Fruit fly (Drosophila melanogaster): ENCODE results near the gene CG8219.
A peak's percentile ranks its signal among the peaks of the same experiment; 100 is the strongest.

The CG8219 gene

DNA sequence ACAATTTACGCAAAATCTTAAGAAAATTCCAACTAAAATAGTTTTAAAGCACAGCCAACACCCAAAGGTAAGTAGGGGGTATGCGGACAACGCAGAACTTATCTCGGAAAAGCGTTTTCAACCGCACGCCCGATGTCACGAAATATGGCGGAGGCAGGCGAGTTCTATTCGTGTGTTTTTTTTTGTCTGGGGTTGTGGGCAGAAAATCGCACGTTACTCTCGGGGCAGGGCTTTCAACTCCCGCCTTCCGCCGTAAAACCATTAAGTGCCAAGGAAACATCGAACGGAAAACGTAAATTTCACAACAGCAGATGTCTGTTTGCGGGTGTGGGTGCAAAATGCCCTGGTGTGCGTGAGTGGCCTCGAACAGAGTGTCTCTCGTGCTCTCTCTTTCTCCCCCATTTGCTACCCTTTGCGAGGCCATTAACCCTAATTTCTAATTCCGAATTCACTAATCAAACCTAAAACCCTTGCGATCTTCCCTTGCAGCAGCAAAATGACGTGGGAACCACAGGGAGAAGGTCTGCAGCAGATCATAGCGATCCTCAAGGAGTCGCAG, 6.6 kb upstream of the CG8219 start:
- TF ChIP-seq EcR (GFP tag; optimal IDR thresholded peaks at IDR 0.05) (peak; percentile 96), CG4496 (GFP tag; IDR thresholded peaks at IDR 0.05) (0 out of 3 replicates have a peak, but pooled peaks have one; percentile 4), CG12605 (GFP tag; IDR thresholded peaks at IDR 0.05) (no peak), CG8301 (tag; optimal IDR thresholded peaks at IDR 0.05) (no peak), Ets98B (GFP tag; IDR thresholded peaks at IDR 0.05) (no peak), Pif1B (GFP tag; optimal IDR thresholded peaks at IDR 0.05) (no peak), gl (tag; optimal IDR thresholded peaks at IDR 0.05) (no peak), Snoo (tag; optimal IDR thresholded peaks at IDR 0.05) (no peak)

DNA sequence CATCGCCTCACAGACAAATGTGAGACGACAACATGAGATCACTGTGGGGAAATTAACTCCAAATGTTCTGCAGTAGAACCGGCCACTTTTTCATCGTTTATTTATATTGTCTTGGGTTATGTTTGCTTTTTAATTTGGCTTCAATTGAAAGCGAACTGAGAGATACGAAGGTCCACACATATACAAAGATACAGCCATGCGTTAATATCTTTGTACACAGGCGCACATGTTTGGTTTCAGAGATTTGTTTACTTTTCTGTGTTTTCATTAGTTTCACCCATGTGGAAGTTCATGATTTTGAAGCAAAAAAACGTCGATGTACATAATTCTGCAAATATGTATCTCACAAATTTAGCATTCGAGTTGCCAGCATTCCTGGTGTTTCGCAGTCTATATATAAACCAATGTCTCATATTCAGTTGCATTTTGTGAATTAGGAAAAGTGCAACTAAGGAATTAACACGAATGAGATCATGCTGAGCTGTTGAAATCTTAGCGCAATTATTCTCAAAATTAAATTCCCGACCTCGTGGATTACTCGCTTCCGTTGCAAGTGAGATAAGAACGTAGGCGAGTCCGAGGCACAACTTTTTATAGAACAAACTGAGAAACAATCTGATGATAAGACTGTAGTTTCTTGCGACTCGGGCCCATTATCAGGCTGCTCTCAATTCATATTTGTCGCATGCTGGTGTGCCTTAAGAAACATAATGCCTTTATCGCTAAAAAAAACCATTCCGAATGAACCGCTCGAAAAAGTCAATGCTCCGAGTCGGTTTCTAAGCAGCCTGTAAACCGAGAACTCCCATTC, 15.9 kb downstream of the CG8219 start:
- TF ChIP-seq CG10348 (GFP tag; IDR thresholded peaks at IDR 0.05) (no peak), CG8159 (tag; optimal IDR thresholded peaks at IDR 0.05) (no peak), CG8301 (tag; optimal IDR thresholded peaks at IDR 0.05) (no peak), EcR (GFP tag; optimal IDR thresholded peaks at IDR 0.05) (peak; percentile 52), CG12605 (GFP tag; IDR thresholded peaks at IDR 0.05) (no peak), CG15710 (tag; optimal IDR thresholded peaks at IDR 0.05) (no peak)

DNA sequence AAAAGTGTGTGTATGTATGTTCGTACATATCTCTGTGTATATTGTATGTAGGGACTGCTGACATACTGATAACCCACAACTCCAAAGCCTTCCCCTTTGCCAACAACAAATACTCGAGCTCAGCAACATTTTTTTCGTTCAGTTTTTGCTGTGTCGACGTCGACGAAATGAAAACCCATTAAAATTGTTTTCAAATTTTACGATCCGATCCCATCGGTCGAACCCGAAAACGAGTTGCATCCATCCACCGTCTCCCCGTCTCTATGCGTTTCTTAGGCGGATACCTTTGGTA, 16.5 kb downstream of the CG8219 start:
- TF ChIP-seq CG12605 (GFP tag; IDR thresholded peaks at IDR 0.05), result no peak
- TF ChIP-seq CG17806 (tag; optimal IDR thresholded peaks at IDR 0.05), result no peak

DNA sequence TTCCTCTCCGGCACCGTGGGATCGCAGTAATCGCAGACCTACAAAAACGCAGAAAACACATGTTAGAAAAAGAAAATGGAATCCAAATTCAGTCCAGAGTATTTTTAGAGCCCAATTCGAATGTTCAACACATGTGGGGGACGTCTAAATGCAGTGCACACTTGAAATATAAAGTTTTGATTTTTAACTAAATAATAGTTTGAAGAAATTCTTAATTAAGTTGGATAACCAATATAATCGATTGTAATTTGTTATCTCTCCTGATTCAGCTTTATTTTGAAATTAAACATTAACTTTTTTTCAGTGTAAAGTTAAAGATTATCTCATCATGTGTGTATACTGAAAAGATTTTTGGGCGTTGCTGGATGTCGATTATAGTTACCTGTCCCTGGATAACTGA, 16.9 kb downstream of the CG8219 start:
- TF ChIP-seq CG9948 (tag; optimal IDR thresholded peaks at IDR 0.05) (peak; percentile 27), CG34367 (tag; optimal IDR thresholded peaks at IDR 0.05) (peak; percentile 0), CG14655 (GFP tag; optimal IDR thresholded peaks at IDR 0.05) (no peak), CG12605 (GFP tag; IDR thresholded peaks at IDR 0.05) (peak; percentile 37; the same call in 1 of the 2 replicates), CG4496 (GFP tag; IDR thresholded peaks at IDR 0.05) (peak; percentile 19; the same call in 1 of the 3 replicates), rn (GFP tag; IDR thresholded peaks at IDR 0.05) (0 out of 2 replicates have a peak, but pooled peaks have one; percentile 15)

DNA sequence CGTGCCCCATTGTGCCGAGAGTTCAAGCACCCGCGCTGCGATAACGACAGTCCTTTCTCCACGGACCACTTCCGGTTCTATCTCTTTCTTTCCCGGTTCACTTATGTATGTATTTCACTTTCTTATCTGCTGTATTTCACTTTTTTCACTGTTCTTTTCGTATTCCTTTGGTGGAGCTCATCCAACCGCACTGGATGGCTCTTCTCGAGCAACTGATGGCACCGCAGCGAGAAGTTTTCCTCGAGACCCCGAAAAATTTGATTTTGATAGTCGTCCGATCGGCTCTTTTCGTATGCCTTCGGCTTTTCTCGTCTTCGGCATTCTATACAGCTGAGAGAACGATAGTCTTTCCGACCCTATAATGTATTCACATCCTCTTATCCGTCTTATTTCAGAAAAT, 17.5 kb downstream of the CG8219 start, which contains the start of gene LanA:
Gene LanA (minus strand): TSS at position 217 of the 400 bp plus-strand sequence.
- no peak for TF ChIP-seq gl (tag; optimal IDR thresholded peaks at IDR 0.05)
- TF ChIP-seq Snoo (tag; optimal IDR thresholded peaks at IDR 0.05), result no peak
- TF ChIP-seq Ets98B (GFP tag; IDR thresholded peaks at IDR 0.05), result peak; percentile 42; the same call in 1 of the 2 replicates
- TF ChIP-seq CG13204 (GFP tag; optimal IDR thresholded peaks at IDR 0.05), result no peak
- TF ChIP-seq CG8301 (tag; optimal IDR thresholded peaks at IDR 0.05), result no peak
- peak; percentile 58; the same call in 1 of the 3 replicates for TF ChIP-seq CG4496 (GFP tag; IDR thresholded peaks at IDR 0.05)
- TF ChIP-seq CG32121 (GFP tag; IDR thresholded peaks at IDR 0.05), result no peak; the same call in 1 of the 2 replicates
- TF ChIP-seq rn (GFP tag; IDR thresholded peaks at IDR 0.05), result no peak
- TF ChIP-seq EcR (GFP tag; optimal IDR thresholded peaks at IDR 0.05), result peak; percentile 14
- TF ChIP-seq CG10348 (GFP tag; IDR thresholded peaks at IDR 0.05), result no peak
- TF ChIP-seq CG17806 (tag; optimal IDR thresholded peaks at IDR 0.05), result no peak
- no peak for TF ChIP-seq CG8159 (tag; optimal IDR thresholded peaks at IDR 0.05)
- TF ChIP-seq CG14655 (GFP tag; optimal IDR thresholded peaks at IDR 0.05), result no peak
- no peak for TF ChIP-seq CG34367 (tag; optimal IDR thresholded peaks at IDR 0.05)
- TF ChIP-seq fd96Ca (GFP tag; IDR thresholded peaks at IDR 0.05), result 0 out of 3 replicates have a peak, but pooled peaks have one; percentile 15
- TF ChIP-seq D1 (tag; optimal IDR thresholded peaks at IDR 0.05), result no peak
- TF ChIP-seq CG15710 (tag; optimal IDR thresholded peaks at IDR 0.05), result no peak
- 0 out of 2 replicates have a peak, but pooled peaks have one; percentile 23 for TF ChIP-seq CG12605 (GFP tag; IDR thresholded peaks at IDR 0.05)
- TF ChIP-seq CG9948 (tag; optimal IDR thresholded peaks at IDR 0.05), result no peak
- TF ChIP-seq Pif1A (GFP tag; optimal IDR thresholded peaks at IDR 0.05), result no peak
- no peak for TF ChIP-seq Pif1B (GFP tag; optimal IDR thresholded peaks at IDR 0.05)

DNA sequence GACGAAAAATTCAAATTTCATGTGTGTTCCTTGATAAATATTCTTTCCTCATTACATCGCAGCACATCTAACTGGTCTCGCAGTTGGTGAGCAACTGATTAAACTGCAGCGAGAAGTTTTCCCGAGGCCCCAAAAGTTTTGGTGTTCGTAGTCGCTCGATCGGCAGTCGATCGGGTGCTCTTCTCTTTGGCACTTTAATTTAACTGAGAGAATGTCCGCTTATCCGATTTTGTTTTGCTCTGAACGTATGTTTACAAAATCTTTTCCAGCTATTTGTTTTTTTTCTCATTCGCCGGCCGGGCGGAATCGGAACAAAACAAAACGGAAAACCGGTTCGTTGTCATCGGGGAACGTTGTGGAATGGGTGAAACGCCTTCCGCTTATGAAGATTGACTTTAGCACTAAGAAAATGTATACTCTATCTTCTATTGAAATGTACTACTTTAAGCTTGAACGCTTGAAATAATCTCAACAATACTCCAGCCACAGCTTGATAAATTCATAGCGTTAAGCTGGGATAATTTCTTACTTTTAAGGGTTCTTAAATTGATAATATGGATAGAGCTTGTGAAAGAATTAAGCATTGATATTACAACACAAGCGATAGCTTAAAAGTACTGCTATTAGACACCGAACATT, 18.4 kb downstream of the CG8219 start:
- TF ChIP-seq Pif1B (GFP tag; optimal IDR thresholded peaks at IDR 0.05) (peak; percentile 49), CG4496 (GFP tag; IDR thresholded peaks at IDR 0.05) (peak; percentile 66; the same call in 2 of the 3 replicates), Snoo (tag; optimal IDR thresholded peaks at IDR 0.05) (peak; percentile 7), CG9948 (tag; optimal IDR thresholded peaks at IDR 0.05) (no peak), Ets98B (GFP tag; IDR thresholded peaks at IDR 0.05) (peak; percentile 68; the same call in 1 of the 2 replicates), CG14655 (GFP tag; optimal IDR thresholded peaks at IDR 0.05) (no peak), CG17806 (tag; optimal IDR thresholded peaks at IDR 0.05) (no peak), CG13204 (GFP tag; optimal IDR thresholded peaks at IDR 0.05) (peak; percentile 11), rn (GFP tag; IDR thresholded peaks at IDR 0.05) (no peak), CG12605 (GFP tag; IDR thresholded peaks at IDR 0.05) (peak; percentile 84), Pif1A (GFP tag; optimal IDR thresholded peaks at IDR 0.05) (peak; percentile 49), D1 (tag; optimal IDR thresholded peaks at IDR 0.05) (no peak), CG15710 (tag; optimal IDR thresholded peaks at IDR 0.05) (peak; percentile 19), CG34367 (tag; optimal IDR thresholded peaks at IDR 0.05) (no peak), fd96Ca (GFP tag; IDR thresholded peaks at IDR 0.05) (no peak), CG8301 (tag; optimal IDR thresholded peaks at IDR 0.05) (no peak), CG8159 (tag; optimal IDR thresholded peaks at IDR 0.05) (peak; percentile 35), gl (tag; optimal IDR thresholded peaks at IDR 0.05) (peak; percentile 61), CG10348 (GFP tag; IDR thresholded peaks at IDR 0.05) (no peak), EcR (GFP tag; optimal IDR thresholded peaks at IDR 0.05) (peak; percentile 57), CG32121 (GFP tag; IDR thresholded peaks at IDR 0.05) (no peak)

Measured in whole organism, pupa.